Worm (Caenorhabditis elegans): ENCODE data around the gene col-162.

col-162 gene

DNA sequence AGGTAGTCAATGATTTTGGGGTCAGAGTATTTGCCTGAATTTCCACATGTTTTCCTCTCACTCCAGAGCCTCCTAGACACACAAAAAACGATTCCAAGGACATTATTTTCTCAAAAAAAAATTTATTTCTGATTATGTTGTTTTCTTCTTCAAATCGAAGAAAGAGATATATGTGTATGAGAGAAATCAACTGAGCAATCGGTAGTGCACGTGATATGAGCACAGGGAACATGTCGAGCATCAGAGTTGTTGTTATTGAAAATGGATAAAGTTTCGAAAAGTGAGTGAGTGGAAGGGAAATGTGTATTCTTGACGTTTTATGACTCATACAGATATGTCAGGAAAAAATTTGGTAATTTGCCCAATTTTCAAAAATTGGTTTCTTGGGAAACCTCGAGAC is 30.3 kb downstream of the col-162 start:
- TF ChIP-seq lin-13 (tag; optimal IDR thresholded peaks at IDR 0.05) (no peak), nhr-76 (tag; optimal IDR thresholded peaks at IDR 0.05) (no peak), snpc-4 (tag; optimal IDR thresholded peaks at IDR 0.05) (no peak), mab-5 (tag; optimal IDR thresholded peaks at IDR 0.05) (no peak), ceh-83 (GFP tag; optimal IDR thresholded peaks at IDR 0.05) (no peak), hlh-1 (tag; optimal IDR thresholded peaks at IDR 0.05) (no peak), elt-3 (tag; optimal IDR thresholded peaks at IDR 0.05) (no peak), ces-1 (GFP tag; optimal IDR thresholded peaks at IDR 0.05) (no peak), blmp-1 (tag; optimal IDR thresholded peaks at IDR 0.05) (no peak), nhr-2 (tag; optimal IDR thresholded peaks at IDR 0.05) (no peak)

DNA sequence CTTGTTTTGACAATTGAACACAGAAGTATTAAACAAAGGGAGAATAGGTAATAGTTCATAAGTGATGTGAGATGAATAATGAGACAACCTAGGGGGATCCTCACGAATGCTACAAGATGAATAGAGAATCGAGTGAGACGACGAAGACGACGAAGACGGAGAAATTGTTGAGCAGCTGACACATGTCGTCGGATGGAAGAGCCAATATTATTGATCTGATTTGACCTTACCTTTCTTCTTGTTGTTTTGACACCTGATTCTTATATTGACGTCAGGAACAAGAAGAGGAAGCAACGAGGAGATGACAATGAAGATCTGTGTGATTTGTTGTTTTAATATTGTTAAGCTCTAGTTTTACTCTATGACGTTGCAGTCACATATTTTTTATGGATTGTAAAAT is 31.7 kb downstream of the col-162 start, which contains the start of gene T10G3.1:
T10G3.1 (minus strand) TSS at position 213 of the 400 bp plus-strand sequence.
- TF ChIP-seq lin-13 (tag; optimal IDR thresholded peaks at IDR 0.05) (no peak), mls-2 (tag; optimal IDR thresholded peaks at IDR 0.05) (no peak), nhr-12 (tag; optimal IDR thresholded peaks at IDR 0.05) (no peak), hlh-1 (tag; optimal IDR thresholded peaks at IDR 0.05) (peak; percentile 97), unc-62 (GFP tag; optimal IDR thresholded peaks at IDR 0.05) (peak; percentile 79), drap-1 (GFP tag; optimal IDR thresholded peaks at IDR 0.05) (no peak)

ce11 chrV:13476350-13476749 is 34.6 kb downstream of the col-162 start, which contains the start of gene T10G3.8:
TSS of gene T10G3.8 (minus strand) at chrV:13476450.
- no peak for TF ChIP-seq nhr-76 (tag; optimal IDR thresholded peaks at IDR 0.05)
- TF ChIP-seq pha-4 (tag; optimal IDR thresholded peaks at IDR 0.05), result no peak

DNA sequence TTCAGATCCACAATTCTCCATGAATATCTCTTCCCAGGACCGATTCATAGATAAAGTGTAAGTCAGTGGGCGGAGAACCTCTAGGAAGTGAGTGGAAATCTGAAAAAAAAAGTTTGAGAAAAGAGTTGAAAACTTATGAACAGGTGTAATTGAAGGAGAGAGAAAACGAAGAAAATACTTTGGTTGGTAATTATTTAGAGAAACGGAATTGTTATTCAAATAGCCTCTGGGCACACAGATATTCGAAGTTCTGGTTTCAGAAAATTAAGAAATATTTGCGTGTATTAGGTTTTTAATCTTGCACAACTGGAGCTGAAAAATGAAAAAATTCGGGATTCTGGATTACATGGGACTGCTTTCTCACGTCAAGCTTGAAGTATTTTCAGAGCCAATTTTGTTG is 38.0 kb downstream of the col-162 start, which contains the start of gene T10G3.2:
T10G3.2 (minus strand) TSS at position 101 of the 400 bp plus-strand sequence.
- no peak for TF ChIP-seq mep-1 (tag; optimal IDR thresholded peaks at IDR 0.05)
- no peak for TF ChIP-seq ceh-43 (GFP tag; optimal IDR thresholded peaks at IDR 0.05)
- TF ChIP-seq drap-1 (GFP tag; optimal IDR thresholded peaks at IDR 0.05), result no peak
- TF ChIP-seq lsy-2 (tag; optimal IDR thresholded peaks at IDR 0.05), result no peak
- no peak for TF ChIP-seq elt-1 (tag; optimal IDR thresholded peaks at IDR 0.05; ENCODE audit: borderline replicate concordance, insufficient read depth)
- TF ChIP-seq sptf-1 (tag; optimal IDR thresholded peaks at IDR 0.05), result no peak
- no peak for TF ChIP-seq unc-120 (tag; optimal IDR thresholded peaks at IDR 0.05; ENCODE audit: poor library complexity, severe bottlenecking)
- TF ChIP-seq zip-8 (tag; optimal IDR thresholded peaks at IDR 0.05), result no peak
- TF ChIP-seq lin-32 (GFP tag; optimal IDR thresholded peaks at IDR 0.05), result no peak
- no peak for TF ChIP-seq mab-5 (tag; optimal IDR thresholded peaks at IDR 0.05)
- TF ChIP-seq nhr-28 (tag; optimal IDR thresholded peaks at IDR 0.05), result no peak
- TF ChIP-seq pha-4 (tag; optimal IDR thresholded peaks at IDR 0.05), result no peak
- TF ChIP-seq ceh-83 (GFP tag; optimal IDR thresholded peaks at IDR 0.05), result no peak

DNA sequence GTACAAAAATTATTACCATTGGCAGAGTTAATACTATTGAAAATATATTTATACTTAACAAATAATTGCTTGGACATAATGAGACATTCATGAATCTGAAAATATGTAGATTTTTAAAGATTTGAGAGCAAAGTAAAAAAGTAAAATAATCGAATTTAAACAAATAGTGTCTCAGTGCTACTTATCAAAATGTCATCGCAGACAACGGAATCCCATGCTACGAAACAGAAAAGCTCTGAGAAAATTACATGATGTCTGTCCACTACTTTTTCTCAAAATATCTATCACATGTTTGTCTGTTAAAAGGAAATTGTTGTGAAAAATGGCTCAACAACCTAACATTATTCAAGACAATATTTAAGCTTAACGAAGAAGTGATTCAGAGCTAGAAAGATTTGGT is 42.6 kb downstream of the col-162 start, which contains the start of gene T10G3.4:
T10G3.4 (minus strand) TSS at position 101 of the 400 bp plus-strand sequence.
- TF ChIP-seq elt-1 (tag; optimal IDR thresholded peaks at IDR 0.05; ENCODE audit: borderline replicate concordance, insufficient read depth) (no peak), ceh-39 (tag; optimal IDR thresholded peaks at IDR 0.05) (no peak), unc-39 (tag; optimal IDR thresholded peaks at IDR 0.05) (no peak), nhr-12 (tag; optimal IDR thresholded peaks at IDR 0.05) (no peak), tbx-8 (GFP tag; optimal IDR thresholded peaks at IDR 0.05) (no peak), lin-32 (GFP tag; optimal IDR thresholded peaks at IDR 0.05) (no peak), ceh-43 (GFP tag; optimal IDR thresholded peaks at IDR 0.05) (no peak), flh-1 (GFP tag; optimal IDR thresholded peaks at IDR 0.05) (no peak), ham-2 (GFP tag; optimal IDR thresholded peaks at IDR 0.05) (no peak), zip-8 (tag; optimal IDR thresholded peaks at IDR 0.05) (no peak), snpc-4 (tag; optimal IDR thresholded peaks at IDR 0.05) (no peak), mls-2 (tag; optimal IDR thresholded peaks at IDR 0.05) (no peak), nhr-28 (tag; optimal IDR thresholded peaks at IDR 0.05) (no peak), nhr-76 (tag; optimal IDR thresholded peaks at IDR 0.05) (no peak), ces-1 (GFP tag; optimal IDR thresholded peaks at IDR 0.05) (no peak), nhr-2 (tag; optimal IDR thresholded peaks at IDR 0.05) (no peak), blmp-1 (tag; optimal IDR thresholded peaks at IDR 0.05) (no peak), lsy-2 (tag; optimal IDR thresholded peaks at IDR 0.05) (no peak), unc-120 (tag; optimal IDR thresholded peaks at IDR 0.05; ENCODE audit: poor library complexity, severe bottlenecking) (no peak), nhr-237 (tag; optimal IDR thresholded peaks at IDR 0.05) (no peak)

All from whole organism, mixed stage, embryonic.